Fruit fly (Drosophila melanogaster): ENCODE results near the gene f.
A peak's percentile ranks its signal among the peaks of the same experiment; 100 is the strongest.

Gene f

DNA sequence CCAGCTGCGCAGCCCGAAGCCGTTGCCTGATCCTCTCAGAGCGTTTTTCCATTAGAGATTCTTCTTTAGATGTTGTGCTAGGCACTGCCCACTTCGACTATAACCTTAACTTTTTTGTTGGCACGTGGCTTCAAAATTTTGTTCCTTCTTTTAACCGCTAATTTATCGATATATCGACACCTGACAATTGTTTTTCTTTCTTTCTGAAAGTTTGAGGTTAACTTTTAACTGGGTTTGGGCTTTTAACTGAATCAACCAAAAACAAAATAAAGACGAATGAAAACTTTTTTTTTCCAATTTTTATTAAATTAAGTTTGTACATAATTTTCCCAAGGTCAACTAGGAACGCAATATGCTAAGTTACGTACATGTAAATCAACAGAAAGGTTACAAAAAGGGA is 14.2 kb downstream of the f start, which contains the start of gene CG42854:
Gene CG42854, minus strand, starts transcription at position 101 of the 400 bp plus-strand sequence.
- TF ChIP-seq CG13204 (GFP tag; optimal IDR thresholded peaks at IDR 0.05) (no peak), CG14655 (GFP tag; optimal IDR thresholded peaks at IDR 0.05) (no peak), CG8301 (tag; optimal IDR thresholded peaks at IDR 0.05) (no peak), CG10348 (GFP tag; IDR thresholded peaks at IDR 0.05) (no peak), rn (GFP tag; IDR thresholded peaks at IDR 0.05) (no peak), CG9948 (tag; optimal IDR thresholded peaks at IDR 0.05) (no peak), Pif1A (GFP tag; optimal IDR thresholded peaks at IDR 0.05) (no peak), EcR (GFP tag; optimal IDR thresholded peaks at IDR 0.05) (no peak), CG34367 (tag; optimal IDR thresholded peaks at IDR 0.05) (no peak), Snoo (tag; optimal IDR thresholded peaks at IDR 0.05) (no peak), D1 (tag; optimal IDR thresholded peaks at IDR 0.05) (no peak), CG32121 (GFP tag; IDR thresholded peaks at IDR 0.05) (no peak)

DNA sequence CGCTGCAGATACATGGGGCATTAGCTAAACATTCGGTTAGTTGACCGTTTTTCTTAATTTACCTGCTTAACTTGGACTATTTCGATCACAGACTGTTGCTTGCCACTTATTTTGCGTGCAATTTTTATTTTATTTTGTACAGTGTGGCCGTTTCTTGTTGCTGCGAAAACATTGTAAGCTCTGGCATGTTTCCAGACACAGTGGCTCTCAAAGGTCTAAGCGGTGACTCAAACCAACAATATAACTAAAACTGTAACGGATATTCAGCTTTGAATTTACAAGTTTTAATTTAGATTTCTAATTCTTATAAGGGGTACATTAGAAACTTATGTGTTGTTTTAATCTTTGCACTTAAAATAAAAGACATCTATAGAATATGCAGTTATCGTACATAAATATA is 16.6 kb downstream of the f start, which contains the start of gene CG8675:
Gene CG8675, minus strand, starts transcription at position 177 of the 400 bp plus-strand sequence.
- no peak for TF ChIP-seq CG8301 (tag; optimal IDR thresholded peaks at IDR 0.05)
- TF ChIP-seq D1 (tag; optimal IDR thresholded peaks at IDR 0.05), result no peak
- TF ChIP-seq CG10348 (GFP tag; IDR thresholded peaks at IDR 0.05), result no peak
- TF ChIP-seq Pif1A (GFP tag; optimal IDR thresholded peaks at IDR 0.05), result no peak
- TF ChIP-seq CG9948 (tag; optimal IDR thresholded peaks at IDR 0.05), result no peak
- TF ChIP-seq Pif1B (GFP tag; optimal IDR thresholded peaks at IDR 0.05), result no peak
- TF ChIP-seq rn (GFP tag; IDR thresholded peaks at IDR 0.05), result no peak
- TF ChIP-seq gl (tag; optimal IDR thresholded peaks at IDR 0.05), result no peak
- TF ChIP-seq Snoo (tag; optimal IDR thresholded peaks at IDR 0.05), result no peak
- no peak for TF ChIP-seq EcR (GFP tag; optimal IDR thresholded peaks at IDR 0.05)
- no peak for TF ChIP-seq CG17806 (tag; optimal IDR thresholded peaks at IDR 0.05)
- no peak for TF ChIP-seq CG13204 (GFP tag; optimal IDR thresholded peaks at IDR 0.05)
- TF ChIP-seq fd96Ca (GFP tag; IDR thresholded peaks at IDR 0.05), result no peak
- no peak for TF ChIP-seq Ets98B (GFP tag; IDR thresholded peaks at IDR 0.05)
- no peak for TF ChIP-seq CG32121 (GFP tag; IDR thresholded peaks at IDR 0.05)

DNA sequence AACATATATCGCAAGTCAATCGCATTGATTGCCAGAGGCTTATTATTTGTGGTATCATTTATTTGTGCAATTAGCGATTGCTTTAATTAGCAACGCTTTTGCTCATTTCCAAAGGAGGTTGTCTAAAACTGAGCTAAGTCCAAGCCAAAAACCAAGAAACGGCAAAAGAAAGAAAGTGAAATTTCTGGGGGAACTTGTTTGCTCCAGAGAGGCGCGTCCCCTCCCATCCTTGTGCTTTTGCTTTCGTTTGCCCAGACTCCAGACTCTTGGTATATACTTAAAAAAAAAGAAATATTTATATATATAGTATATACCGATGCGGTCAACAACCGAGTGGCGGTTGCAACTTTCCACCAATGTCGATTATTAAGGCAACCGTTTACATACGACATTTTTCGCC is 21.4 kb downstream of the f start:
- TF ChIP-seq Pif1A (GFP tag; optimal IDR thresholded peaks at IDR 0.05), result no peak
- no peak for TF ChIP-seq CG8159 (tag; optimal IDR thresholded peaks at IDR 0.05)
- peak; percentile 24 for TF ChIP-seq CG14655 (GFP tag; optimal IDR thresholded peaks at IDR 0.05)

DNA sequence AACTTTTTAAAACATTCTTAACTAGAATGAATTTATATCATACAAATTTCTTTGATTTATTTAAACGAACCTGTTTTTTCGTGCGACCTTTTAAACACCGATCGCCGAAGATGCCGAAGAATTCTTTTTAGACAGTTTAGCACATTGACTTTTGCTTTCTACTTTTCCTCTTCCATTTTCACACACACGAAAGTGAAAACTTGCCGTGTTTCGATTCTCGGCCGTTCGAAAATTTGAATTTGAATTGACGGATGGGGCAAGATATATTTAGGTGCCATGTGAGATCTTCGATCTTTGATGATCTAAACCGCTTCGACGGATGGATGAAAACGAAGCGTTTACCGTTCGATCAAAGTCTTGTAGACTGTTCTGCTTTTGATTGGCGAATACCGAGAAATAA is 22.9 kb downstream of the f start:
- TF ChIP-seq CG9948 (tag; optimal IDR thresholded peaks at IDR 0.05), result no peak
- TF ChIP-seq fd96Ca (GFP tag; IDR thresholded peaks at IDR 0.05), result no peak
- TF ChIP-seq CG8159 (tag; optimal IDR thresholded peaks at IDR 0.05), result no peak
- TF ChIP-seq CG17806 (tag; optimal IDR thresholded peaks at IDR 0.05), result no peak
- TF ChIP-seq Pif1A (GFP tag; optimal IDR thresholded peaks at IDR 0.05), result no peak
- TF ChIP-seq D1 (tag; optimal IDR thresholded peaks at IDR 0.05), result no peak
- no peak for TF ChIP-seq Ets98B (GFP tag; IDR thresholded peaks at IDR 0.05)
- no peak for TF ChIP-seq EcR (GFP tag; optimal IDR thresholded peaks at IDR 0.05)
- TF ChIP-seq CG34367 (tag; optimal IDR thresholded peaks at IDR 0.05), result no peak

DNA sequence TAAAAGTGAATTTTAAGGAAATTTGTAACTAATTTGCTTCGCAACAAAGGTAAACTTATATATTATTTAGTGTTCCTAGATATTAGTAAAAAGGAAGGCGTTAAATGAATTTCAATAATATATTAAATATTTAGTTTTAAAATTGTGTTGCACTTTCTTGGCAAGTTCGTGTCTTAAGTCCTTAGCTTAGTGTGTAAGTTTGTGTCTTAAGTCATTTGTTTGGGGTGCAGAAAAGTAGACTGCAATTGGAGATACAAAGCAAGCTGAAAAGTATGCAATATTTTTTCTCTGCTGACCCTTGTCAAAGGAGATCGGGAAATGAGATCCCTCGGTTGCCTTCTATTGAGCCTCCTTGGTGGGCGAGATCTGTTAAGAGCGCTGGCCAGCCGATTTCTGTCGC is 29.3 kb downstream of the f start:
- no peak for TF ChIP-seq rn (GFP tag; IDR thresholded peaks at IDR 0.05)
- no peak for TF ChIP-seq Snoo (tag; optimal IDR thresholded peaks at IDR 0.05)
- no peak for TF ChIP-seq Ets98B (GFP tag; IDR thresholded peaks at IDR 0.05)
- TF ChIP-seq CG15710 (tag; optimal IDR thresholded peaks at IDR 0.05), result no peak
- no peak for TF ChIP-seq CG34367 (tag; optimal IDR thresholded peaks at IDR 0.05)
- TF ChIP-seq D1 (tag; optimal IDR thresholded peaks at IDR 0.05), result no peak
- TF ChIP-seq CG13204 (GFP tag; optimal IDR thresholded peaks at IDR 0.05), result no peak
- no peak for TF ChIP-seq CG14655 (GFP tag; optimal IDR thresholded peaks at IDR 0.05)
- no peak for TF ChIP-seq CG12605 (GFP tag; IDR thresholded peaks at IDR 0.05)
- no peak for TF ChIP-seq CG10348 (GFP tag; IDR thresholded peaks at IDR 0.05)
- no peak for TF ChIP-seq CG17806 (tag; optimal IDR thresholded peaks at IDR 0.05)
- no peak for TF ChIP-seq CG4496 (GFP tag; IDR thresholded peaks at IDR 0.05)
- no peak for TF ChIP-seq Pif1A (GFP tag; optimal IDR thresholded peaks at IDR 0.05)
- TF ChIP-seq fd96Ca (GFP tag; IDR thresholded peaks at IDR 0.05), result no peak
- no peak for TF ChIP-seq Pif1B (GFP tag; optimal IDR thresholded peaks at IDR 0.05)
- no peak for TF ChIP-seq CG32121 (GFP tag; IDR thresholded peaks at IDR 0.05)
- no peak for TF ChIP-seq CG8159 (tag; optimal IDR thresholded peaks at IDR 0.05)
- TF ChIP-seq gl (tag; optimal IDR thresholded peaks at IDR 0.05), result no peak
- no peak for TF ChIP-seq EcR (GFP tag; optimal IDR thresholded peaks at IDR 0.05)

DNA sequence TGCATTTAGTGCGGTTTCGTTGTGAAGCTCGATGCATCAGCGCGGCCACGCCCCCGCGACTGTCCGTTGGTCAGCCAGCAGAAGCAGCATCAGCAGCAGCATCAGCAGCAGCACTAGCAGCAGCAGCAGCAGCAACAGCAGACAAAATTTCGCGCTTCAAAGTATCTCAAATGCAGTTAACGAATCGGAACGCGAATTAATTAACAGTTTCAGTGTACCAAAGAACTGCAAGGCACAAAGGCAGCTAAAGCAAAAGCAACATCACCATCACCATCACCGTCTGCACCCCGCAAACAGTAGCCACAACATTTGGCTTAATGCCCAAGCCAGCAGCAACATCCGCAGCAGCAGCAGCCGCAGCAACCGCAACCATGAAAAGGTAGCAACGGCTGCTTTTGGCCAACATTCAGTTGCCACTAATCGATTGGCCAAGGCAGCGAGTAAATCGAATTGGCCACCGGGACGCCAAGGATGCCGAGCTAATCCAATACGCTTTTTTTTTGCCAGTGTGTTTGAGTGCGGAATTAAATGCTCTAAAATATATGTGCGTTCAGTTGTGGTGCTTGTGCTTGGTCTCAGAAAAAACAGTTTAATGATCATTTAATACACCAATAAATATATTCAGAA is 32.8 kb downstream of the f start:
- TF ChIP-seq CG15710 (tag; optimal IDR thresholded peaks at IDR 0.05) (no peak), Ets98B (GFP tag; IDR thresholded peaks at IDR 0.05) (no peak), Pif1A (GFP tag; optimal IDR thresholded peaks at IDR 0.05) (no peak), CG8301 (tag; optimal IDR thresholded peaks at IDR 0.05) (no peak), CG32121 (GFP tag; IDR thresholded peaks at IDR 0.05) (no peak)

DNA sequence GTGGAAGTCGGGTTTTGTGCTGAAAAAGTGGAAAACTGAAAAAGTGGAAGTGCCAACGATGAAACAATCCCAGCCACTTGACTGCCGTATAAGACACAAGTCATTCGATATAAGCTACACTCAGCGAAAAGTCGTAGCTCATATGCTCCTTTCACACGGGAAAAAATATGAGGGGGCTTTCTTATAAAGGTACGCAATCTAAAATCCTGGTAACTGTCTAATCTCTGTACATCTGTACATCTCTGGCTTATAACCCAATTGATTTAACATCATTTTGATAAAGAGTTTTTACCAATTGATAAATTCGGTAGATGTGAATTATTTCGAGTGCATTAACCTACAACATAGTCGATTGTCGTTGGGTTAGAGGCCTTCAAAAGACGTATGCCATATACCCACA is 42.1 kb downstream of the f start:
- TF ChIP-seq fd96Ca (GFP tag; IDR thresholded peaks at IDR 0.05) (no peak), D1 (tag; optimal IDR thresholded peaks at IDR 0.05) (no peak), Pif1A (GFP tag; optimal IDR thresholded peaks at IDR 0.05) (no peak), CG14655 (GFP tag; optimal IDR thresholded peaks at IDR 0.05) (peak; percentile 25), CG8159 (tag; optimal IDR thresholded peaks at IDR 0.05) (no peak), CG12605 (GFP tag; IDR thresholded peaks at IDR 0.05) (0 out of 2 replicates have a peak, but pooled peaks have one; percentile 8), CG8301 (tag; optimal IDR thresholded peaks at IDR 0.05) (peak; percentile 12), CG34367 (tag; optimal IDR thresholded peaks at IDR 0.05) (no peak)

All from whole organism, pupa.